Worm (Caenorhabditis elegans) whole organism, L2 larva: ENCODE measurements around the gene Y76B12C.8.

Source experiments
- C34F6.9 ChIP-seq: fragments of 150-350 bp; optimal IDR thresholded peaks from 2 replicates; lab custom pipeline; 2014; ENCODE audit warnings: missing biosample characterization, missing genetic modification characterization
- F13H6.1 ChIP-seq: sonication (generic microtip); optimal IDR thresholded peaks from 2 replicates; lab custom pipeline; 2016; ENCODE audit warnings: missing genetic modification characterization, missing compliant biosample characterization
- R02D3.7 ChIP-seq: fragments of 150-350 bp; optimal IDR thresholded peaks from 2 replicates; lab custom pipeline; 2014; ENCODE audit warnings: missing biosample characterization, missing genetic modification characterization
- Y55F3AM.14 ChIP-seq: fragments of 200-800 bp; sonication (Bioruptor generic); optimal IDR thresholded peaks from 2 replicates; lab custom pipeline; 2018; ENCODE audit warnings: mild to moderate bottlenecking, missing genetic modification characterization, missing compliant biosample characterization
- ZK546.5 ChIP-seq: sonication (generic microtip); optimal IDR thresholded peaks from 2 replicates; lab custom pipeline; 2017; ENCODE audit warnings: missing biosample characterization, missing genetic modification characterization
- alr-1 ChIP-seq: fragments of 150-350 bp; optimal IDR thresholded peaks from 2 replicates; lab custom pipeline; 2014; ENCODE audit warnings: missing biosample characterization, missing genetic modification characterization
- aly-2 ChIP-seq: fragments of 150-350 bp; optimal IDR thresholded peaks from 2 replicates; lab custom pipeline; 2014; ENCODE audit warnings: missing biosample characterization, missing genetic modification characterization
- ama-1 ChIP-seq: fragments of 150-350 bp; optimal IDR thresholded peaks from 2 replicates; lab custom pipeline; 2018; ENCODE audit warnings: inconsistent platforms
- blmp-1 ChIP-seq: sonication (generic microtip); optimal IDR thresholded peaks from 2 replicates; lab custom pipeline; 2017; ENCODE audit warnings: missing genetic modification characterization, mild to moderate bottlenecking, missing compliant biosample characterization, antibody characterized with exemption, moderate library complexity; ENCODE audit not compliant: insufficient read depth
- ceh-16 ChIP-seq: fragments of 150-350 bp; optimal IDR thresholded peaks from 2 replicates; lab custom pipeline; 2014; ENCODE audit warnings: missing biosample characterization, missing genetic modification characterization
- ceh-82 ChIP-seq: fragments of 150-350 bp; optimal IDR thresholded peaks from 2 replicates; lab custom pipeline; 2014; ENCODE audit warnings: missing biosample characterization, missing genetic modification characterization
- crh-2 ChIP-seq: sonication (generic microtip); optimal IDR thresholded peaks from 2 replicates; lab custom pipeline; 2017; ENCODE audit warnings: missing biosample characterization, missing genetic modification characterization
- dmd-4 ChIP-seq: sonication (generic microtip); optimal IDR thresholded peaks from 2 replicates; lab custom pipeline; 2017; ENCODE audit warnings: missing biosample characterization, missing genetic modification characterization
- egl-27 ChIP-seq: sonication (generic microtip); optimal IDR thresholded peaks from 3 replicates; lab custom pipeline; 2017; ENCODE audit warnings: missing biosample characterization, missing genetic modification reagents, missing genetic modification characterization
- elt-1 ChIP-seq: fragments of 150-350 bp; optimal IDR thresholded peaks from 2 replicates; lab custom pipeline; 2014; ENCODE audit warnings: missing biosample characterization, missing genetic modification characterization
- elt-3 ChIP-seq: sonication (generic microtip); optimal IDR thresholded peaks from 2 replicates; lab custom pipeline; 2017; ENCODE audit warnings: missing biosample characterization, missing genetic modification characterization
- fos-1 ChIP-seq: fragments of 150-350 bp; optimal IDR thresholded peaks from 2 replicates; lab custom pipeline; 2014; ENCODE audit warnings: missing biosample characterization, missing genetic modification characterization
- gmeb-1 ChIP-seq: fragments of 150-350 bp; optimal IDR thresholded peaks from 2 replicates; lab custom pipeline; 2014; ENCODE audit warnings: missing biosample characterization, missing genetic modification characterization
- lin-11 ChIP-seq: fragments of 150-350 bp; sonication (generic microtip); optimal IDR thresholded peaks from 2 replicates; lab custom pipeline; 2014; ENCODE audit warnings: missing biosample characterization, missing genetic modification characterization, inconsistent platforms, mixed read lengths
- lin-13 ChIP-seq: fragments of 150-350 bp; optimal IDR thresholded peaks from 2 replicates; lab custom pipeline; 2014; ENCODE audit warnings: missing biosample characterization, missing genetic modification reagents, missing genetic modification characterization
- lin-39 ChIP-seq: fragments of 150-350 bp; optimal IDR thresholded peaks from 2 replicates; lab custom pipeline; 2014; ENCODE audit warnings: missing biosample characterization, missing genetic modification reagents, missing genetic modification characterization
- lsy-2 ChIP-seq, 2 experiments: fragments of 150-350 bp in 1 of 2; sonication (generic microtip) in 1 of 2; optimal IDR thresholded peaks; 2 replicates each; lab custom pipeline; 2014 to 2017; ENCODE audit warnings: missing biosample characterization in 2 of 2, missing genetic modification characterization in 2 of 2
- mab-5 ChIP-seq: fragments of 150-350 bp; optimal IDR thresholded peaks from 2 replicates; lab custom pipeline; 2014; ENCODE audit warnings: missing biosample characterization, missing genetic modification characterization
- mbf-1 ChIP-seq: sonication (generic microtip); optimal IDR thresholded peaks from 2 replicates; lab custom pipeline; 2017; ENCODE audit warnings: missing biosample characterization, missing genetic modification characterization
- mdl-1 ChIP-seq, 2 experiments: fragments of 150-350 bp in 1 of 2; sonication (generic microtip) in 1 of 2; optimal IDR thresholded peaks; 2 replicates each; lab custom pipeline; 2017; ENCODE audit warnings: missing biosample characterization in 2 of 2, missing genetic modification characterization in 2 of 2
- nhr-10 ChIP-seq: sonication (generic microtip); optimal IDR thresholded peaks from 2 replicates; lab custom pipeline; 2017; ENCODE audit warnings: missing biosample characterization, missing genetic modification characterization
- nhr-11 ChIP-seq: fragments of 150-350 bp; optimal IDR thresholded peaks from 2 replicates; lab custom pipeline; 2014; ENCODE audit warnings: missing biosample characterization, missing genetic modification characterization
- nhr-12 ChIP-seq: fragments of 150-350 bp; optimal IDR thresholded peaks from 2 replicates; lab custom pipeline; 2014; ENCODE audit warnings: missing biosample characterization, missing genetic modification characterization
- nhr-129 ChIP-seq: fragments of 150-350 bp; optimal IDR thresholded peaks from 2 replicates; lab custom pipeline; 2014; ENCODE audit warnings: missing biosample characterization, missing genetic modification characterization
- nhr-21 ChIP-seq: fragments of 150-350 bp; optimal IDR thresholded peaks from 2 replicates; lab custom pipeline; 2014; ENCODE audit warnings: missing biosample characterization, missing genetic modification characterization
- nhr-23 ChIP-seq: fragments of 150-350 bp; optimal IDR thresholded peaks from 2 replicates; lab custom pipeline; 2014; ENCODE audit warnings: missing biosample characterization, missing genetic modification reagents, missing genetic modification characterization
- nhr-237 ChIP-seq: fragments of 150-350 bp; optimal IDR thresholded peaks from 2 replicates; lab custom pipeline; 2014; ENCODE audit warnings: missing biosample characterization, missing genetic modification characterization
- nhr-25 ChIP-seq: fragments of 150-350 bp; sonication (generic microtip); optimal IDR thresholded peaks from 3 replicates; lab custom pipeline; 2014; ENCODE audit warnings: missing biosample characterization, missing genetic modification characterization
- nhr-6 ChIP-seq: fragments of 150-350 bp; optimal IDR thresholded peaks from 2 replicates; lab custom pipeline; 2014; ENCODE audit warnings: missing biosample characterization, missing genetic modification characterization
- nhr-77 ChIP-seq: fragments of 150-350 bp; optimal IDR thresholded peaks from 2 replicates; lab custom pipeline; 2014; ENCODE audit warnings: missing biosample characterization, missing genetic modification characterization
- peb-1 ChIP-seq: fragments of 150-350 bp; optimal IDR thresholded peaks from 2 replicates; lab custom pipeline; 2014; ENCODE audit warnings: missing biosample characterization, missing genetic modification characterization
- sem-4 ChIP-seq: fragments of 150-350 bp; optimal IDR thresholded peaks from 2 replicates; lab custom pipeline; 2014; ENCODE audit warnings: missing biosample characterization, missing genetic modification reagents, missing genetic modification characterization
- skn-1 ChIP-seq: sonication (generic microtip); optimal IDR thresholded peaks from 2 replicates; lab custom pipeline; 2017; ENCODE audit warnings: missing biosample characterization, missing genetic modification characterization
- sma-3 ChIP-seq: sonication (generic microtip); optimal IDR thresholded peaks from 2 replicates; lab custom pipeline; 2016; ENCODE audit warnings: missing genetic modification reagents, missing genetic modification characterization, missing compliant biosample characterization
- sma-9 ChIP-seq, 2 experiments: fragments of 150-350 bp in 1 of 2; sonication (generic microtip) in 1 of 2; optimal IDR thresholded peaks; 2 replicates each; lab custom pipeline; 2014 to 2016; ENCODE audit warnings: missing genetic modification characterization in 2 of 2, mild to moderate bottlenecking in 1 of 2, missing biosample characterization in 1 of 2, missing compliant biosample characterization in 1 of 2, missing genetic modification reagents in 1 of 2, moderate library complexity in 1 of 2
- snpc-4 ChIP-seq: fragments of 150-350 bp; optimal IDR thresholded peaks from 2 replicates; lab custom pipeline; 2014; ENCODE audit warnings: missing biosample characterization, missing genetic modification characterization
- unc-39 ChIP-seq: fragments of 150-350 bp; optimal IDR thresholded peaks from 2 replicates; lab custom pipeline; 2014; ENCODE audit warnings: missing biosample characterization, missing genetic modification characterization
- unc-55 ChIP-seq: fragments of 150-350 bp; sonication (generic microtip); optimal IDR thresholded peaks from 3 replicates; lab custom pipeline; 2014; ENCODE audit warnings: missing biosample characterization, missing genetic modification reagents, missing genetic modification characterization
- unc-62 ChIP-seq: fragments of 150-350 bp; optimal IDR thresholded peaks from 2 replicates; lab custom pipeline; 2014; ENCODE audit warnings: missing biosample characterization, missing genetic modification reagents, missing genetic modification characterization
- zag-1 ChIP-seq: fragments of 150-350 bp; optimal IDR thresholded peaks from 2 replicates; lab custom pipeline; 2014; ENCODE audit warnings: missing biosample characterization, missing genetic modification characterization
- ztf-1 ChIP-seq: fragments of 200-800 bp; sonication (Bioruptor generic); conservative IDR thresholded peaks from 2 replicates; pipeline ENCODE4 v1.3.6; 2022; ENCODE audit warnings: missing genetic modification characterization, missing compliant biosample characterization
- ztf-11 ChIP-seq: sonication (generic microtip); optimal IDR thresholded peaks from 2 replicates; lab custom pipeline; 2017; ENCODE audit warnings: missing biosample characterization, missing genetic modification characterization
- ztf-4 ChIP-seq: fragments of 150-350 bp; optimal IDR thresholded peaks from 2 replicates; lab custom pipeline; 2014; ENCODE audit warnings: missing biosample characterization, missing genetic modification characterization

Gene Y76B12C.8

ce11 chrIV:1953132-1953629, 26.6 kb upstream of the Y76B12C.8 start, which contains the start of gene F52C12.2:
Gene F52C12.2 (plus strand): TSS chrIV:1953579.
- peak; percentile 0 for TF ChIP-seq fos-1 (tag; lab: Kevin White, UChicago)
- peak; percentile 80 for TF ChIP-seq gmeb-1 (tag; lab: Kevin White, UChicago)
- TF ChIP-seq C34F6.9 (tag; lab: Kevin White, UChicago), result peak; percentile 17
- no peak for TF ChIP-seq ZK546.5
- TF ChIP-seq dmd-4 (tag; lab: Kevin White, UChicago), result no peak
- no peak for TF ChIP-seq nhr-21
- no peak for TF ChIP-seq egl-27
- peak; percentile 54 for TF ChIP-seq F13H6.1 (tag; lab: Kevin White, UChicago)
- no peak for TF ChIP-seq ceh-16
- TF ChIP-seq lin-39, result no peak
- peak; percentile 17 for TF ChIP-seq nhr-237 (tag; lab: Kevin White, UChicago)
- no peak for TF ChIP-seq mdl-1 (tag; optimal IDR thresholded peaks at IDR 0.05; lab: Kevin White, UChicago)
- TF ChIP-seq unc-55, result peak; percentile 63
- TF ChIP-seq lsy-2 (tag; optimal IDR thresholded peaks at IDR 0.05; lab: Kevin White, UChicago), result peak; percentile 43 to 77
- TF ChIP-seq nhr-77 (tag; lab: Kevin White, UChicago), result no peak
- no peak for TF ChIP-seq unc-39 (tag; lab: Kevin White, UChicago)
- no peak for TF ChIP-seq ceh-82
- no peak for TF ChIP-seq sma-9 (GFP tag; optimal IDR thresholded peaks at IDR 0.05; lab: Kevin White, UChicago)
- TF ChIP-seq sma-9 (tag; optimal IDR thresholded peaks at IDR 0.05; lab: Kevin White, UChicago), result no peak
- no peak for TF ChIP-seq zag-1 (tag; lab: Kevin White, UChicago)
- TF ChIP-seq nhr-23 (tag; lab: Kevin White, UChicago), result no peak
- no peak for TF ChIP-seq ztf-4 (tag; lab: Kevin White, UChicago)
- no peak for TF ChIP-seq alr-1 (tag; lab: Kevin White, UChicago)
- TF ChIP-seq mab-5, result no peak
- TF ChIP-seq nhr-129 (tag; lab: Kevin White, UChicago), result peak; percentile 18
- no peak for TF ChIP-seq blmp-1 (tag; lab: Kevin White, UChicago)
- no peak for TF ChIP-seq nhr-10
- no peak for TF ChIP-seq ztf-11 (tag; lab: Kevin White, UChicago)
- peak; percentile 42 for TF ChIP-seq nhr-25
- no peak for TF ChIP-seq R02D3.7 (tag; lab: Kevin White, UChicago)
- TF ChIP-seq sem-4 (tag; lab: Kevin White, UChicago), result no peak
- TF ChIP-seq sma-3 (GFP tag; lab: Kevin White, UChicago), result peak; percentile 56
- TF ChIP-seq nhr-11 (tag; lab: Kevin White, UChicago), result no peak
- no peak for TF ChIP-seq unc-62
- no peak for TF ChIP-seq elt-3 (tag; lab: Kevin White, UChicago)
- TF ChIP-seq mbf-1 (tag; lab: Kevin White, UChicago), result no peak
- TF ChIP-seq skn-1 (tag; lab: Kevin White, UChicago), result no peak
- TF ChIP-seq lin-11, result no peak
- TF ChIP-seq nhr-6 (tag; lab: Kevin White, UChicago), result no peak
- TF ChIP-seq crh-2 (tag; lab: Kevin White, UChicago), result peak; percentile 62
- TF ChIP-seq Y55F3AM.14 (GFP tag; lab: Kevin White, UChicago), result no peak
- no peak for TF ChIP-seq aly-2
- no peak for TF ChIP-seq ama-1
- peak; percentile 37 for TF ChIP-seq lin-13 (GFP tag; lab: Kevin White, UChicago)
- no peak for TF ChIP-seq snpc-4 (tag; lab: Kevin White, UChicago)
- TF ChIP-seq peb-1 (tag; lab: Kevin White, UChicago), result no peak
- TF ChIP-seq nhr-12 (tag; lab: Kevin White, UChicago), result no peak
- TF ChIP-seq ztf-1 (GFP tag; lab: Robert Waterston, UW), result no peak
- no peak for TF ChIP-seq elt-1 (tag; lab: Kevin White, UChicago)
